Worm (Caenorhabditis elegans) whole organism, L1 larva: Measurements from ENCODE around the gene lido-8.
"Not testable (repeated sequence)": the region's sequence is repeated elsewhere in the genome, so short reads cannot be mapped to it uniquely, and the experiment has no call there.

Experiments used
- C16A3.4 ChIP-seq: fragments of 150-350 bp; optimal IDR thresholded peaks from 2 replicates; lab custom pipeline; 2014; ENCODE audit warnings: missing biosample characterization, missing genetic modification characterization
- C34B4.2 ChIP-seq: sonication (generic microtip); optimal IDR thresholded peaks from 2 replicates; lab custom pipeline; 2017; ENCODE audit warnings: mild to moderate bottlenecking, missing genetic modification characterization, missing compliant biosample characterization
- Y116A8C.19 ChIP-seq: sonication (generic microtip); optimal IDR thresholded peaks from 2 replicates; lab custom pipeline; 2016; ENCODE audit warnings: missing compliant biosample characterization, missing genetic modification characterization, borderline replicate concordance
- aha-1 ChIP-seq: fragments of 150-350 bp; optimal IDR thresholded peaks from 2 replicates; lab custom pipeline; 2014; ENCODE audit warnings: missing biosample characterization, missing genetic modification characterization
- aly-2 ChIP-seq: fragments of 150-350 bp; optimal IDR thresholded peaks from 2 replicates; lab custom pipeline; 2014; ENCODE audit warnings: missing biosample characterization, missing genetic modification characterization
- ama-1 ChIP-seq: fragments of 150-350 bp; optimal IDR thresholded peaks from 2 replicates; lab custom pipeline; 2014
- blmp-1 ChIP-seq: fragments of 150-350 bp; optimal IDR thresholded peaks from 2 replicates; lab custom pipeline; 2014; ENCODE audit warnings: missing biosample characterization, missing genetic modification characterization
- ceh-63 ChIP-seq: fragments of 200-800 bp; sonication (Bioruptor generic); optimal IDR thresholded peaks from 2 replicates; lab custom pipeline; 2018; ENCODE audit warnings: mild to moderate bottlenecking, missing genetic modification characterization, missing compliant biosample characterization
- efl-1 ChIP-seq, 4 experiments: fragments of 150-350 bp; optimal IDR thresholded peaks in 3 of 4; peaks in 1 of 4; 1 replicate in 1 of 4; 2 replicates in 3 of 4; lab custom pipeline; 2014; ENCODE audit warnings: missing biosample characterization in 2 of 4, missing genetic modification characterization in 2 of 4, missing genetic modification reagents in 2 of 4
- efl-3 ChIP-seq: fragments of 200-800 bp; sonication (Bioruptor generic); optimal IDR thresholded peaks from 2 replicates; lab custom pipeline; 2018; ENCODE audit warnings: mild to moderate bottlenecking, missing genetic modification characterization, missing compliant biosample characterization
- egl-27 ChIP-seq, 2 experiments: fragments of 150-350 bp in 1 of 2; sonication (generic microtip); optimal IDR thresholded peaks; 3 replicates each; lab custom pipeline; 2017 to 2018; ENCODE audit warnings: missing biosample characterization in 2 of 2, missing genetic modification characterization in 2 of 2, missing genetic modification reagents in 2 of 2
- elt-3 ChIP-seq, 6 experiments: fragments of 150-350 bp in 1 of 6; sonication (generic microtip); optimal IDR thresholded peaks; 2 replicates each; lab custom pipeline; 2017 to 2018; ENCODE audit warnings: missing biosample characterization in 6 of 6, missing genetic modification characterization in 6 of 6, inconsistent platforms in 1 of 6
- ets-5 ChIP-seq: fragments of 200-800 bp; sonication (Bioruptor generic); IDR thresholded peaks from 2 replicates; pipeline ENCODE4 v1.3.6; 2022; ENCODE audit warnings: missing genetic modification characterization, missing compliant biosample characterization
- fos-1 ChIP-seq: fragments of 150-350 bp; optimal IDR thresholded peaks from 2 replicates; lab custom pipeline; 2014; ENCODE audit warnings: missing biosample characterization, missing genetic modification characterization
- hlh-17 ChIP-seq: fragments of 200-800 bp; sonication (Bioruptor generic); optimal IDR thresholded peaks from 2 replicates; lab custom pipeline; 2018; ENCODE audit warnings: missing genetic modification characterization, mild to moderate bottlenecking, missing compliant biosample characterization, moderate library complexity, borderline replicate concordance
- hpl-2 ChIP-seq: fragments of 150-350 bp; optimal IDR thresholded peaks from 2 replicates; lab custom pipeline; 2014; ENCODE audit warnings: missing biosample characterization, missing genetic modification reagents, missing genetic modification characterization
- jun-1 ChIP-seq: fragments of 150-350 bp; optimal IDR thresholded peaks from 2 replicates; lab custom pipeline; 2014; ENCODE audit warnings: missing biosample characterization, missing genetic modification reagents, missing genetic modification characterization
- lin-14 ChIP-seq: fragments of 200-800 bp; sonication (Bioruptor generic); optimal IDR thresholded peaks from 2 replicates; lab custom pipeline; 2018; ENCODE audit warnings: mild to moderate bottlenecking, missing genetic modification characterization, moderate library complexity, missing compliant biosample characterization
- lin-15B ChIP-seq: fragments of 150-350 bp; sonication (generic microtip); optimal IDR thresholded peaks from 3 replicates; lab custom pipeline; 2014; ENCODE audit warnings: missing biosample characterization, missing genetic modification characterization
- lir-3 ChIP-seq: sonication (generic microtip); optimal IDR thresholded peaks from 2 replicates; lab custom pipeline; 2016; ENCODE audit warnings: mild to moderate bottlenecking, missing genetic modification characterization, moderate library complexity, missing compliant biosample characterization; ENCODE audit not compliant: poor library complexity
- mef-2 ChIP-seq: fragments of 150-350 bp; optimal IDR thresholded peaks from 2 replicates; lab custom pipeline; 2014; ENCODE audit warnings: missing biosample characterization, missing genetic modification characterization
- mep-1 ChIP-seq: fragments of 150-350 bp; optimal IDR thresholded peaks from 2 replicates; lab custom pipeline; 2014; ENCODE audit warnings: missing biosample characterization, missing genetic modification characterization
- nhr-11 ChIP-seq: fragments of 150-350 bp; optimal IDR thresholded peaks from 2 replicates; lab custom pipeline; 2014; ENCODE audit warnings: missing biosample characterization, missing genetic modification characterization
- nhr-237 ChIP-seq: fragments of 150-350 bp; optimal IDR thresholded peaks from 2 replicates; lab custom pipeline; 2014; ENCODE audit warnings: missing biosample characterization, missing genetic modification characterization
- nhr-71 ChIP-seq: sonication (generic microtip); optimal IDR thresholded peaks from 2 replicates; lab custom pipeline; 2016; ENCODE audit warnings: mild to moderate bottlenecking, missing genetic modification characterization, moderate library complexity, missing compliant biosample characterization
- nhr-77 ChIP-seq: fragments of 150-350 bp; optimal IDR thresholded peaks from 2 replicates; lab custom pipeline; 2014; ENCODE audit warnings: missing biosample characterization, missing genetic modification characterization
- nhr-84 ChIP-seq: sonication (generic microtip); optimal IDR thresholded peaks from 2 replicates; lab custom pipeline; 2017; ENCODE audit warnings: missing biosample characterization, missing genetic modification characterization
- nhr-85 ChIP-seq: sonication (generic microtip); peaks from one replicate; lab custom pipeline; 2016; ENCODE audit warnings: missing genetic modification characterization, inconsistent platforms, missing compliant biosample characterization
- snu-23 ChIP-seq: sonication (generic microtip); optimal IDR thresholded peaks from 2 replicates; lab custom pipeline; 2016; ENCODE audit warnings: missing genetic modification characterization, missing compliant biosample characterization
- sptf-1 ChIP-seq: fragments of 150-350 bp; optimal IDR thresholded peaks from 2 replicates; lab custom pipeline; 2014; ENCODE audit warnings: missing biosample characterization, missing genetic modification characterization
- sup-37 ChIP-seq: fragments of 200-800 bp; sonication (Bioruptor generic); optimal IDR thresholded peaks from 2 replicates; lab custom pipeline; 2018; ENCODE audit warnings: mild to moderate bottlenecking, missing genetic modification characterization, missing compliant biosample characterization
- swsn-7 ChIP-seq: sonication (generic microtip); optimal IDR thresholded peaks from 2 replicates; lab custom pipeline; 2016; ENCODE audit warnings: missing genetic modification characterization, missing compliant biosample characterization
- tbx-2 ChIP-seq: sonication (generic microtip); optimal IDR thresholded peaks from 2 replicates; lab custom pipeline; 2016; ENCODE audit warnings: missing genetic modification characterization, missing compliant biosample characterization
- unc-130 ChIP-seq: fragments of 150-350 bp; optimal IDR thresholded peaks from 2 replicates; lab custom pipeline; 2017; ENCODE audit warnings: missing biosample characterization, missing genetic modification characterization, inconsistent platforms
- unc-98 ChIP-seq: fragments of 200-800 bp; sonication (Bioruptor generic); IDR thresholded peaks from 2 replicates; pipeline ENCODE4 v1.3.6; 2022; ENCODE audit warnings: missing genetic modification characterization, missing compliant biosample characterization
- zip-4 ChIP-seq: fragments of 200-800 bp; sonication (Bioruptor generic); optimal IDR thresholded peaks from 2 replicates; lab custom pipeline; 2018; ENCODE audit warnings: mild to moderate bottlenecking, missing genetic modification characterization, moderate library complexity, missing compliant biosample characterization
- ztf-4 ChIP-seq: fragments of 150-350 bp; optimal IDR thresholded peaks from 2 replicates; lab custom pipeline; 2014; ENCODE audit warnings: missing biosample characterization, missing genetic modification characterization

The lido-8 gene

ce11 chrII:3024655-3025054 is 27.8 kb downstream of the lido-8 start:
- TF ChIP-seq lir-3 (tag; lab: Kevin White, UChicago) (no peak), C34B4.2 (no peak)

ce11 chrII:3028264-3028663 is 31.4 kb downstream of the lido-8 start:
- TF ChIP-seq efl-1 (optimal IDR thresholded peaks at IDR 0.05; lab: Kevin White, UChicago), result no peak
- peak in 1 of 2 experiments; percentile 8 for TF ChIP-seq efl-1 (GFP tag; optimal IDR thresholded peaks at IDR 0.05 in 1 of 2; lab: Kevin White, UChicago)
- peak; percentile 7 for TF ChIP-seq C16A3.4 (tag; lab: Kevin White, UChicago)
- TF ChIP-seq mep-1 (tag; lab: Kevin White, UChicago), result peak; percentile 23
- TF ChIP-seq ceh-63 (GFP tag; lab: Kevin White, UChicago), result no peak
- no peak for TF ChIP-seq nhr-11 (tag; lab: Kevin White, UChicago)
- TF ChIP-seq snu-23, result peak; percentile 21
- TF ChIP-seq aha-1 (tag; lab: Kevin White, UChicago), result no peak
- no peak for TF ChIP-seq C34B4.2
- no peak for TF ChIP-seq ets-5 (GFP tag; lab: Robert Waterston, UW)
- peak in 1 of 6 experiments; percentile 31 for TF ChIP-seq elt-3 (tag; optimal IDR thresholded peaks at IDR 0.05; lab: Kevin White, UChicago)
- no peak for TF ChIP-seq sptf-1 (tag; lab: Kevin White, UChicago)
- TF ChIP-seq hpl-2 (GFP tag; lab: Kevin White, UChicago), result no peak
- TF ChIP-seq ama-1 (lab: Kevin White, UChicago), result no peak
- no peak for TF ChIP-seq nhr-237 (tag; lab: Kevin White, UChicago)
- no peak for TF ChIP-seq swsn-7 (tag; lab: Kevin White, UChicago)
- TF ChIP-seq jun-1 (tag; lab: Kevin White, UChicago), result no peak
- no peak for TF ChIP-seq Y116A8C.19
- TF ChIP-seq lin-14 (GFP tag; lab: Kevin White, UChicago), result no peak
- no peak for TF ChIP-seq ztf-4 (tag; lab: Kevin White, UChicago)
- TF ChIP-seq lin-15B (tag; lab: Kevin White, UChicago), result no peak
- peak; percentile 98 for TF ChIP-seq blmp-1 (tag; lab: Kevin White, UChicago)

- TF ChIP-seq nhr-85 (peak; percentile 57), lin-14 (GFP tag; lab: Kevin White, UChicago) (peak; percentile 29), nhr-71 (tag; lab: Kevin White, UChicago) (no peak), blmp-1 (tag; lab: Kevin White, UChicago) (peak; percentile 91)
These were observed 33.6 kb downstream of the lido-8 start for ce11 chrII:3030416-3030815.

ce11 chrII:3032480-3032879 is 35.7 kb downstream of the lido-8 start, which contains the start of gene B0454.6:
TSS of gene B0454.6 (plus strand) at chrII:3032780.
- TF ChIP-seq unc-98 (GFP tag; lab: Robert Waterston, UW); nhr-77 (tag; lab: Kevin White, UChicago); efl-3: not testable (repeated sequence)

DNA sequence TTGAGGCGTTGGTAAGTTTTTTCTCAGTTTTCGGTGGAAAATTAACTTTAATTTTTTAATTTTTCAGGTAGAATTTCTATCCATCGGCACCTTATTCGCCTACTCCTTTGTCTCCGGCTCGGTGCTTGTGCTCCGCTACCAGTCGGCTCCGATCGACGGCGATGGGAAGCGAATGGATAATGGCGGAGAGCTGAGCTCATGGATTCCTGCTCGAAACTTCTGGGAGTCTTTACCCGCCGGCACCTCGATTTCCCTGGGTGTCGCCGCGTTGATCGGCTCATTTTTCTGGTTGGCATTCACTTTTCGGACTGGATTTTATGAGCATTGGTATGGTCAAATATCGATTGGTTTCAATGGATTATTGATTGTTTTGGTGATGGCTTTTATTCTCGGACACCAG is 38.1 kb downstream of the lido-8 start:
- TF ChIP-seq sup-37, result no peak
- TF ChIP-seq mep-1 (tag; lab: Kevin White, UChicago), result no peak
- TF ChIP-seq nhr-84 (tag; lab: Kevin White, UChicago), result no peak
- TF ChIP-seq zip-4, result no peak
- no peak for TF ChIP-seq egl-27 (tag; optimal IDR thresholded peaks at IDR 0.05; lab: Kevin White, UChicago)
- TF ChIP-seq hpl-2 (GFP tag; lab: Kevin White, UChicago), result no peak
- TF ChIP-seq tbx-2, result no peak
- no peak for TF ChIP-seq hlh-17
- TF ChIP-seq aly-2 (tag; lab: Kevin White, UChicago), result no peak
- no peak for TF ChIP-seq mef-2 (tag; lab: Kevin White, UChicago)
- no peak for TF ChIP-seq C16A3.4 (tag; lab: Kevin White, UChicago)
- no peak for TF ChIP-seq nhr-71 (tag; lab: Kevin White, UChicago)
- TF ChIP-seq nhr-77 (tag; lab: Kevin White, UChicago), result no peak
- TF ChIP-seq fos-1, result no peak
- no peak for TF ChIP-seq unc-130
